Worm (Caenorhabditis elegans) whole organism, early embryonic: ENCODE results near the gene grsp-3.
A peak's percentile ranks its signal among the peaks of the same experiment; 100 is the strongest.

Source experiments
- B0310.2 ChIP-seq: sonication (generic microtip); optimal IDR thresholded peaks from 2 replicates; lab custom pipeline; 2016; ENCODE audit warnings: mild to moderate bottlenecking, missing genetic modification characterization, missing compliant biosample characterization
- F13C5.2 ChIP-seq: sonication (generic microtip); optimal IDR thresholded peaks from 2 replicates; lab custom pipeline; 2017; ENCODE audit warnings: mild to moderate bottlenecking, missing genetic modification characterization, inconsistent platforms, missing compliant biosample characterization
- aly-1 ChIP-seq: sonication (generic microtip); optimal IDR thresholded peaks from 2 replicates; lab custom pipeline; 2016; ENCODE audit warnings: missing genetic modification characterization, missing compliant biosample characterization
- ama-1 ChIP-seq: fragments of 150-350 bp; optimal IDR thresholded peaks from 2 replicates; lab custom pipeline; 2014
- ceh-13 ChIP-seq: fragments of 200-800 bp; sonication (Bioruptor generic); optimal IDR thresholded peaks from 2 replicates; lab custom pipeline; 2018; ENCODE audit warnings: mild to moderate bottlenecking, missing genetic modification characterization, missing compliant biosample characterization
- ceh-36 ChIP-seq: sonication (generic microtip); optimal IDR thresholded peaks from 2 replicates; lab custom pipeline; 2016; ENCODE audit warnings: missing genetic modification characterization, inconsistent platforms, missing compliant biosample characterization
- ets-7 ChIP-seq: sonication (generic microtip); optimal IDR thresholded peaks from 2 replicates; lab custom pipeline; 2016; ENCODE audit warnings: missing genotype, missing genetic modification characterization, missing compliant biosample characterization
- flt-1 ChIP-seq: fragments of 200-800 bp; sonication (Bioruptor generic); IDR thresholded peaks from 2 replicates; pipeline ENCODE4 v1.3.6; 2022; ENCODE audit warnings: missing genetic modification characterization, missing compliant biosample characterization
- hmbx-1 ChIP-seq: sonication (generic microtip); optimal IDR thresholded peaks from 2 replicates; lab custom pipeline; 2016; ENCODE audit warnings: mild to moderate bottlenecking, missing genetic modification characterization, missing compliant biosample characterization
- hmg-4 ChIP-seq: fragments of 200-800 bp; sonication (Bioruptor generic); optimal IDR thresholded peaks from 2 replicates; lab custom pipeline; 2018; ENCODE audit warnings: mild to moderate bottlenecking, missing genetic modification characterization, missing compliant biosample characterization
- hnd-1 ChIP-seq: sonication (generic microtip); optimal IDR thresholded peaks from 2 replicates; lab custom pipeline; 2016; ENCODE audit warnings: missing genetic modification characterization, missing compliant biosample characterization
- pes-1 ChIP-seq: fragments of 200-800 bp; sonication (Bioruptor generic); IDR thresholded peaks from 2 replicates; pipeline ENCODE4 v1.3.6; 2022; ENCODE audit warnings: missing genetic modification reagents, missing genetic modification characterization, missing compliant biosample characterization
- scrt-1 ChIP-seq: fragments of 200-800 bp; sonication (Bioruptor generic); IDR thresholded peaks from 2 replicates; pipeline ENCODE4 v1.3.6; 2022; ENCODE audit warnings: missing genetic modification characterization, missing compliant biosample characterization
- sea-1 ChIP-seq: fragments of 200-800 bp; sonication (Bioruptor generic); conservative IDR thresholded peaks from 2 replicates; pipeline ENCODE4 v1.3.6; 2022; ENCODE audit warnings: missing genetic modification characterization, missing compliant biosample characterization
- tbx-11 ChIP-seq: fragments of 200-800 bp; sonication (Bioruptor generic); IDR thresholded peaks from 2 replicates; pipeline ENCODE4 v1.3.6; 2022; ENCODE audit warnings: missing genetic modification characterization, missing compliant biosample characterization
- tbx-37 ChIP-seq: fragments of 200-800 bp; sonication (Bioruptor generic); conservative IDR thresholded peaks from 2 replicates; pipeline ENCODE4 v1.3.6; 2022; ENCODE audit warnings: missing genetic modification reagents, missing genetic modification characterization, missing compliant biosample characterization
- tra-4 ChIP-seq: sonication (generic microtip); optimal IDR thresholded peaks from 2 replicates; lab custom pipeline; 2017; ENCODE audit warnings: missing genetic modification characterization, missing compliant biosample characterization

Gene grsp-3

DNA sequence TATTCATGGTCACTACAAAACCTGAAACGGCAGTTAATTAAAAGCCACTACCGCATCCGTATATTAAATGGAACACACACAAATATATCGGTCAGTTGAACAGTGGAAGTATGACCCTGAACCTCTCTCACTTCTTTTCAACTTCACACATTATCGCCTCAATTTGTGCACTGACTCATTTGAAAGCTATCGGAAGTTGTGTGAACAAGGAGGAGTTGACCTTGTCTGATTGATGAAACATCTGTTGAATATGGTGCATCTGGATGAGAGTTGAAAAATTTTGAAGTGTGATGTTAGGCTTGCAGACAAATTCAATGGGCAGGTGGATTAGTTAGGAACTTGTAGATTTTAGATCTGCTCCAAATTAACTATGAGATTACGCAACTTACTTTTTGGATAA, 34.3 kb downstream of the grsp-3 start:
- TF ChIP-seq ama-1 (lab: Kevin White, UChicago) = no peak

DNA sequence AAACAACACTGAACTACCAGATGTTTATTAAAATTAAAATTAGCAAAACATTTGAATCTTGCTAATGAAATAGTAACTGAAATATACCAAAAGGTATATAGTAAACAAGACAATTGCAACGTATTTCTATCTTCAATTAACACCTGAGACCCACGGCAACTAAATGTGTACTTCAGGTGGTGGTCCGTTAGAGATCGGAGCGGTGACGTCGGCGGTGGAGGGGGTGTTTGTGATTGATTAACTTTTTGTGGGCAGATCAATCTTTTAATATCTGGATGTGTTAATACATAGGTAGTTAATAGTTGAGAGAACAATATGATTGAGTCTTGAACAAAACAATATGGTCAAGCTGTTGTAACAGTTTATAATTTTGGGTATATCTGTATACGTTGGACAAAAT, 35.6 kb downstream of the grsp-3 start:
- TF ChIP-seq tra-4 (tag; lab: Kevin White, UChicago) (no peak), sea-1 (GFP tag; lab: Robert Waterston, UW) (no peak), hmg-4 (GFP tag; lab: Kevin White, UChicago) (no peak), ets-7 (tag; lab: Kevin White, UChicago) (no peak)

DNA sequence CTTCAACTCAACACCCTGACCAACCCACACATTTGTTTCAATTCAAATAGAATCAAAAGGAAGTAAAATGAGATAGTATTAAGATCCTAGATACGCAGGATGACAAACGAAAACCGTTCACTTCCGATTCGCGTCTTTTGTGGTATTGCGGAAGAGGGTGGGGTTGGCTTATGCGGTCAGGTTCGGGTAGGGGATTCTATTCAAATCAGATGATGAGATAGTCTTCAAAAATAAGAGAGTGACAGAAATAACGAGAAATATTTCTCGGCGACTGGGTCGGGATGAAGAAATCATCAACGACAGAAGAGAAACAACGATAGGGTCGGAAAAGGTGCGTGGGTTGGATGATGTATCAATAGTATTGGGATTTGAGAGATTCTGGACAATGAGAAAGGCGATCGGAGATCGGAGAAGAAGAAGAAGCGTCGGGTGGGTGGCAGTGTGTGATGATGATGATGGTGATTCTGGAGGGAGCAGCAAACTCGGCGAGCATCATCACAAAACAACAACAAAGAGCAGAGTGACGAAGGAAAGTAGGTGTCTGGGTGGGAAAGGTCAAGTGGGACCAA, 36.2 kb downstream of the grsp-3 start:
- TF ChIP-seq sea-1 (GFP tag; lab: Robert Waterston, UW) (no peak), aly-1 (tag; lab: Kevin White, UChicago) (no peak), pes-1 (GFP tag; lab: Robert Waterston, UW) (no peak), B0310.2 (tag; lab: Kevin White, UChicago) (no peak), hnd-1 (no peak), ets-7 (tag; lab: Kevin White, UChicago) (no peak), hmbx-1 (tag; lab: Kevin White, UChicago) (no peak), ama-1 (lab: Kevin White, UChicago) (no peak), flt-1 (GFP tag; lab: Robert Waterston, UW) (no peak), F13C5.2 (tag; lab: Kevin White, UChicago) (no peak)

- no peak for TF ChIP-seq pes-1 (GFP tag; lab: Robert Waterston, UW)
- no peak for TF ChIP-seq hmbx-1 (tag; lab: Kevin White, UChicago)
- TF ChIP-seq hmg-4 (GFP tag; lab: Kevin White, UChicago) = no peak
Measured at ce11 chrIV:7094216-7094758, 37.4 kb downstream of the grsp-3 start, which contains the start of gene deb-1. Gene deb-1, minus strand, starts transcription at chrIV:7094266.

DNA sequence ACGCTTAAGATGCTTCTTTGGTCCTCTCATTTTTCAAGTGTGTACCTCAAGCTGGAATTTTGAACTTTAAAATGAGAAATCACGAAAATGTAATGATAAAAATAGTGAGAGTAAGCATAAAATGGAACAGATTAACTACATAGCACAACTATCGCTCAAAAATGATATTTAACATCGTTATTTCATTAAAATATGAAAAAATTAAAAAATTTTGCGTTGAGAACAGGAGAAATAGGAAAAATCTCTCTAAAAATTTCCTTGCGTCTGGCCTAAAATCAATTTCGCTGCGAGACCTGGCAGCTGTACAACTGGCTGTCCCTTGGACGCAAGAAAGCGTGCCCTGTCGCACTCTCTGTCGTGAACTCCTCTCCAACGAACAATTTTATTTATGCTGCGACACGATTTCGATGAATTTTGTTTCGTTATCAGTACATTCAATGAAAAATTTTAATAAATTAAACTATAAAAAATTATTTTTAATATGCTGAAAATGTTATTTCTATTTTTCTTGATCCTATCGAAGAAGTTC, 47.0 kb downstream of the grsp-3 start, which contains the start of gene rps-4:
Gene rps-4 (minus strand): TSS at position 51 of the 529 bp plus-strand sequence.
- TF ChIP-seq ets-7 (tag; lab: Kevin White, UChicago) (no peak), scrt-1 (GFP tag; lab: Robert Waterston, UW) (no peak), flt-1 (GFP tag; lab: Robert Waterston, UW) (no peak), hnd-1 (no peak), ama-1 (lab: Kevin White, UChicago) (no peak), aly-1 (tag; lab: Kevin White, UChicago) (no peak), pes-1 (GFP tag; lab: Robert Waterston, UW) (no peak), tbx-11 (GFP tag; lab: Robert Waterston, UW) (no peak), hmg-4 (GFP tag; lab: Kevin White, UChicago) (peak; percentile 38), ceh-13 (no peak), sea-1 (GFP tag; lab: Robert Waterston, UW) (no peak), hmbx-1 (tag; lab: Kevin White, UChicago) (peak; percentile 14), B0310.2 (tag; lab: Kevin White, UChicago) (no peak), ceh-36 (no peak), tbx-37 (GFP tag; lab: Robert Waterston, UW) (peak; percentile 36; the same call in 1 of the 2 replicates), F13C5.2 (tag; lab: Kevin White, UChicago) (peak; percentile 86), tra-4 (tag; lab: Kevin White, UChicago) (no peak)

ce11 chrIV:7083976-7084375, 47.8 kb downstream of the grsp-3 start:
- TF ChIP-seq tbx-11 (GFP tag; lab: Robert Waterston, UW) (no peak), tra-4 (tag; lab: Kevin White, UChicago) (no peak)

DNA sequence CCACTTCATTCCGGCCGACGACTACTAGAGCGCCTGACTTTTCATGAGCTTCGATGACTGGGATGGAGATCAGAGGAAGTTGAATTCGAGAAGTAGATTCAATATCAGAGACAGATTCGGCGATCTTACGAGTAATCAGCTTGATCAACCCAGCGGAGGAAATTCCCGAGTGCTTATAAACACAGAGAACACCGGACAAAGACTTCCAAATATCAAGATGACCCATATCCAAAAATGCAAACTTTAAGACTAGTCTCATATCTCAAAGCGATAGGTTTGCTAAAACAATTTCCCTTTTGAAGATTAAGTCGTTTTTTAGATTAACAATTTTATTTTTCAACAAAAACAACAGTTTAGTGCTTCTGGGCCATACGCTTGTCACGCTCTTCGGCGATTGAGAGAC, 48.3 kb downstream of the grsp-3 start, which contains the start of gene Y43B11AR.3:
Gene Y43B11AR.3 (minus strand): TSS at position 335 of the 403 bp plus-strand sequence.
- TF ChIP-seq ama-1 (lab: Kevin White, UChicago) (no peak), F13C5.2 (tag; lab: Kevin White, UChicago) (no peak), B0310.2 (tag; lab: Kevin White, UChicago) (no peak), scrt-1 (GFP tag; lab: Robert Waterston, UW) (no peak), hmg-4 (GFP tag; lab: Kevin White, UChicago) (no peak), ets-7 (tag; lab: Kevin White, UChicago) (no peak), tra-4 (tag; lab: Kevin White, UChicago) (no peak), tbx-11 (GFP tag; lab: Robert Waterston, UW) (no peak)

- no peak for TF ChIP-seq pes-1 (GFP tag; lab: Robert Waterston, UW)
- no peak for TF ChIP-seq scrt-1 (GFP tag; lab: Robert Waterston, UW)
- no peak for TF ChIP-seq ama-1 (lab: Kevin White, UChicago)
- no peak for TF ChIP-seq ceh-36
- TF ChIP-seq B0310.2 (tag; lab: Kevin White, UChicago) = no peak
Measured at ce11 chrIV:7081214-7081613, 50.5 kb downstream of the grsp-3 start, which contains the start of gene Y43B11AR.1. Gene Y43B11AR.1, plus strand, starts transcription at chrIV:7081514.
